ENCODE assay signal across 1 worm cellular context in the genomic region with DNA sequence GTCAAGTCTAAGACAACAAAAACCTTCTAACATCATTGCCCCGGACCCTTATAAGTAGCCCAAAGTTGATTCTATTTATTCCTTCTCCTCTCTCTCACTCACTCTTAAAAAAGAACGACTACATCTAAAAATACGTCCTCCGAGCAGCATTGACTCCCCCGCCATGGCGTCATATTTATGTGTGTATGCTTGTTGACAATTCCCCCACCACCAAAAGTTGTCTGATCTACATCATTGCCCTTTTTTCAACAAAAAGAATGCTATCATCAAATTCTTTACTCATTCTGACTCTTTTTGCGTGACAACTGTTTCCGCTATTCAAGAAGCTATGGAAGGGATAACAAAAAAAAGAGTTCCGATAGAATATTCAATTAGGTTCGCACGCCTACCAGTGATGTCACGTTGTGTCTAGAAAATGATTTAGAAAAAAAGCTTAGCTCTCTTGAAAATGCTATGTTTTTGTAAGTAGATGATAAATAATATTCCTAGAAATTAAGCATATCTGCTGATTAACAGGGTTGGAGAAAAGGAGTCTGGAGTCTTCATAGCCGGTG.
TF ChIP-seq lines count a peak whose summit lies in the region.

No protein-coding gene starts in this region.

TF ChIP-seq in whole organism, L1 larva, 84 proteins besides CTCF, POLR2A, EP300 and RAD21 (continued from another document):
- TF ChIP-seq lin-15B (tag; optimal IDR thresholded peaks at IDR 0.05; lab: Kevin White, UChicago) (no peak), fkh-10 (GFP tag; optimal IDR thresholded peaks at IDR 0.05; lab: Kevin White, UChicago) (peak; percentile 49), mab-9 (GFP tag; IDR thresholded peaks at IDR 0.05; lab: Robert Waterston, UW) (no peak), lin-14 (GFP tag; optimal IDR thresholded peaks at IDR 0.05; lab: Kevin White, UChicago) (peak; percentile 69), sptf-1 (tag; optimal IDR thresholded peaks at IDR 0.05; lab: Kevin White, UChicago) (no peak)
